Worm (Caenorhabditis elegans) whole organism, L4 larva: ENCODE data around the gene F19B10.13.

Source experiments
- F37D6.2 ChIP-seq: sonication (generic microtip); optimal IDR thresholded peaks from 2 replicates; lab custom pipeline; 2016; ENCODE audit warnings: mild to moderate bottlenecking, missing genetic modification characterization, missing compliant biosample characterization
- F49E8.2 ChIP-seq: sonication (generic microtip); optimal IDR thresholded peaks from 2 replicates; lab custom pipeline; 2016; ENCODE audit warnings: missing compliant biosample characterization, mild to moderate bottlenecking, missing genetic modification characterization, borderline replicate concordance
- Y105C5A.15 ChIP-seq: fragments of 200-800 bp; sonication (Bioruptor generic); IDR thresholded peaks from 2 replicates; pipeline ENCODE4 v1.3.6; 2022; ENCODE audit warnings: missing genetic modification characterization, missing compliant biosample characterization
- Y48G9A.11 ChIP-seq: fragments of 200-800 bp; sonication (Bioruptor generic); IDR thresholded peaks from 2 replicates; pipeline ENCODE4 v1.3.6; 2022; ENCODE audit warnings: missing genetic modification reagents, missing genetic modification characterization, missing compliant biosample characterization
- ZK546.5 ChIP-seq, 2 experiments: sonication (generic microtip); optimal IDR thresholded peaks; 2 replicates each; lab custom pipeline; 2017; ENCODE audit warnings: missing biosample characterization in 2 of 2, missing genetic modification characterization in 2 of 2
- aha-1 ChIP-seq: fragments of 150-350 bp; peaks from one replicate; lab custom pipeline; 2014; ENCODE audit warnings: missing biosample characterization, missing genetic modification characterization
- aly-2 ChIP-seq: sonication (generic microtip); optimal IDR thresholded peaks from 2 replicates; lab custom pipeline; 2018; ENCODE audit warnings: missing biosample characterization, missing genetic modification characterization
- arid-1 ChIP-seq: fragments of 200-800 bp; sonication (Bioruptor generic); conservative IDR thresholded peaks from 2 replicates; pipeline ENCODE4 v1.3.6; 2022; ENCODE audit warnings: missing genetic modification reagents, missing genetic modification characterization, missing compliant biosample characterization
- daf-16 ChIP-seq, 3 experiments: sonication (generic microtip); optimal IDR thresholded peaks; 2 replicates each; lab custom pipeline; 2016 to 2017; ENCODE audit warnings: missing genetic modification characterization in 3 of 3, missing genetic modification reagents in 3 of 3, mild to moderate bottlenecking in 2 of 3, missing compliant biosample characterization in 2 of 3, missing biosample characterization in 1 of 3, moderate library complexity in 1 of 3
- dmd-6 ChIP-seq: fragments of 200-800 bp; sonication (Bioruptor generic); IDR thresholded peaks from 2 replicates; pipeline ENCODE4 v1.3.6; 2022; ENCODE audit warnings: missing genetic modification reagents, missing genetic modification characterization, missing compliant biosample characterization
- duxl-1 ChIP-seq: sonication (generic microtip); optimal IDR thresholded peaks from 2 replicates; lab custom pipeline; 2016; ENCODE audit warnings: mild to moderate bottlenecking, missing genetic modification characterization, moderate library complexity, missing compliant biosample characterization; ENCODE audit not compliant: poor library complexity
- fkh-10 ChIP-seq: fragments of 150-350 bp; optimal IDR thresholded peaks from 2 replicates; lab custom pipeline; 2014; ENCODE audit warnings: missing biosample characterization, missing genetic modification reagents, missing genetic modification characterization
- hif-1 ChIP-seq, 2 experiments: sonication (generic microtip); optimal IDR thresholded peaks; 2 replicates each; lab custom pipeline; 2016 to 2017; ENCODE audit warnings: missing compliant biosample characterization in 2 of 2, missing genetic modification characterization in 2 of 2, missing genetic modification reagents in 2 of 2, missing genotype in 2 of 2, mild to moderate bottlenecking in 1 of 2
- hlh-11 ChIP-seq: fragments of 200-800 bp; sonication (Bioruptor generic); optimal IDR thresholded peaks from 2 replicates; lab custom pipeline; 2018; ENCODE audit warnings: mild to moderate bottlenecking, missing genetic modification characterization, missing compliant biosample characterization
- hlh-30 ChIP-seq: sonication (generic microtip); optimal IDR thresholded peaks from 2 replicates; lab custom pipeline; 2017; ENCODE audit warnings: antibody characterized with exemption, mild to moderate bottlenecking, missing genetic modification characterization, missing compliant biosample characterization; ENCODE audit not compliant: insufficient read depth
- hmg-1.1 ChIP-seq: fragments of 200-800 bp; sonication (Bioruptor generic); IDR thresholded peaks from 2 replicates; pipeline ENCODE4 v1.3.6; 2022; ENCODE audit warnings: missing genetic modification reagents, missing genetic modification characterization, missing compliant biosample characterization
- lin-1 ChIP-seq: fragments of 200-800 bp; sonication (Bioruptor generic); IDR thresholded peaks from 2 replicates; pipeline ENCODE4 v1.3.6; 2022; ENCODE audit warnings: missing genetic modification reagents, missing genetic modification characterization, missing compliant biosample characterization
- lin-15B ChIP-seq: fragments of 150-350 bp; sonication (generic microtip); optimal IDR thresholded peaks from 3 replicates; lab custom pipeline; 2014; ENCODE audit warnings: missing biosample characterization, missing genetic modification characterization
- madf-5 ChIP-seq, 2 experiments: fragments of 200-800 bp; sonication (Bioruptor generic); IDR thresholded peaks; 2 replicates each; pipeline ENCODE4 v1.3.6; 2022; ENCODE audit warnings: missing compliant biosample characterization in 2 of 2, missing genetic modification characterization in 2 of 2
- madf-9 ChIP-seq: fragments of 200-800 bp; sonication (Bioruptor generic); conservative IDR thresholded peaks from 2 replicates; pipeline ENCODE4 v1.3.6; 2022; ENCODE audit warnings: missing genetic modification reagents, missing genetic modification characterization, missing compliant biosample characterization
- mep-1 ChIP-seq: fragments of 150-350 bp; sonication (generic microtip); optimal IDR thresholded peaks from 3 replicates; lab custom pipeline; 2014; ENCODE audit warnings: missing biosample characterization, missing genetic modification characterization
- mes-2 ChIP-seq: sonication (generic microtip); optimal IDR thresholded peaks from 2 replicates; lab custom pipeline; 2016; ENCODE audit warnings: missing genotype, mild to moderate bottlenecking, missing genetic modification characterization, missing compliant biosample characterization; ENCODE audit not compliant: poor library complexity, severe bottlenecking
- mxl-3 ChIP-seq: fragments of 200-800 bp; sonication (Bioruptor generic); optimal IDR thresholded peaks from 2 replicates; lab custom pipeline; 2018; ENCODE audit warnings: mild to moderate bottlenecking, missing genetic modification characterization, missing compliant biosample characterization
- nhr-11 ChIP-seq: fragments of 150-350 bp; optimal IDR thresholded peaks from 2 replicates; lab custom pipeline; 2014; ENCODE audit warnings: missing biosample characterization, missing genetic modification characterization
- nhr-25 ChIP-seq: sonication (generic microtip); optimal IDR thresholded peaks from 2 replicates; lab custom pipeline; 2017; ENCODE audit warnings: missing genetic modification characterization, mild to moderate bottlenecking, missing compliant biosample characterization, antibody characterized with exemption, moderate library complexity, borderline replicate concordance; ENCODE audit not compliant: insufficient read depth
- nhr-28 ChIP-seq: fragments of 150-350 bp; optimal IDR thresholded peaks from 2 replicates; lab custom pipeline; 2014; ENCODE audit warnings: missing biosample characterization, missing genetic modification characterization
- nhr-6 ChIP-seq: fragments of 150-350 bp; optimal IDR thresholded peaks from 2 replicates; lab custom pipeline; 2014; ENCODE audit warnings: missing biosample characterization, missing genetic modification characterization
- pqm-1 ChIP-seq: sonication (generic microtip); optimal IDR thresholded peaks from 2 replicates; lab custom pipeline; 2017; ENCODE audit warnings: missing biosample characterization, missing genetic modification characterization
- sdz-12 ChIP-seq: fragments of 200-800 bp; sonication (Bioruptor generic); optimal IDR thresholded peaks from 2 replicates; lab custom pipeline; 2018; ENCODE audit warnings: mild to moderate bottlenecking, missing genetic modification characterization, missing compliant biosample characterization
- skn-1 ChIP-seq: fragments of 150-350 bp; optimal IDR thresholded peaks from 2 replicates; lab custom pipeline; 2014; ENCODE audit warnings: missing biosample characterization, missing genetic modification characterization
- tra-1 ChIP-seq: fragments of 200-800 bp; sonication (Bioruptor generic); IDR thresholded peaks from 2 replicates; pipeline ENCODE4 v1.3.6; 2022; ENCODE audit warnings: missing genetic modification reagents, missing genetic modification characterization, missing compliant biosample characterization
- unc-62 ChIP-seq, 3 experiments: fragments of 150-350 bp in 1 of 3; sonication (generic microtip); optimal IDR thresholded peaks in 2 of 3; peaks in 1 of 3; 1 replicate in 1 of 3; 2 replicates in 2 of 3; lab custom pipeline; 2014 to 2017; ENCODE audit warnings: missing biosample characterization in 3 of 3, missing genetic modification characterization in 3 of 3, missing genetic modification reagents in 3 of 3, missing genotype in 1 of 3
- vab-7 ChIP-seq: fragments of 200-800 bp; sonication (Bioruptor generic); IDR thresholded peaks from 2 replicates; pipeline ENCODE4 v1.3.6; 2022; ENCODE audit warnings: missing genetic modification reagents, missing genetic modification characterization, missing compliant biosample characterization
- zip-11 ChIP-seq: fragments of 200-800 bp; sonication (Bioruptor generic); IDR thresholded peaks from 2 replicates; pipeline ENCODE4 v1.3.6; 2022; ENCODE audit warnings: missing genetic modification characterization, missing compliant biosample characterization
- zip-2 ChIP-seq: fragments of 150-350 bp; optimal IDR thresholded peaks from 2 replicates; lab custom pipeline; 2014; ENCODE audit warnings: missing biosample characterization, missing genetic modification characterization

Gene F19B10.13

ce11 chrII:3661932-3662331, at the start of gene F19B10.13:
TSS of gene F19B10.13 (plus strand) at chrII:3662274.
- no peak for TF ChIP-seq skn-1
- TF ChIP-seq nhr-11 (tag; lab: Kevin White, UChicago): no peak
- TF ChIP-seq ZK546.5 (tag; optimal IDR thresholded peaks at IDR 0.05; lab: Kevin White, UChicago): no peak
- TF ChIP-seq pqm-1 (tag; lab: Kevin White, UChicago): peak; percentile 26
- peak in 1 of 2 experiments; percentile 19 for TF ChIP-seq hif-1 (tag; optimal IDR thresholded peaks at IDR 0.05; lab: Kevin White, UChicago)
- peak; percentile 58 for TF ChIP-seq dmd-6 (GFP tag; lab: Robert Waterston, UW)
- peak; percentile 36 for TF ChIP-seq nhr-28 (tag; lab: Kevin White, UChicago)
- TF ChIP-seq hlh-30 (tag; lab: Kevin White, UChicago): peak; percentile 38
- TF ChIP-seq arid-1 (GFP tag; lab: Robert Waterston, UW): no peak
- TF ChIP-seq aha-1 (tag; lab: Kevin White, UChicago): no peak
- peak; percentile 16 for TF ChIP-seq mxl-3 (GFP tag; lab: Kevin White, UChicago)
- peak; percentile 39 for TF ChIP-seq mes-2 (tag; lab: Kevin White, UChicago)
- TF ChIP-seq hlh-11 (tag; lab: Kevin White, UChicago): peak; percentile 51
- TF ChIP-seq nhr-6 (tag; lab: Kevin White, UChicago): peak; percentile 14
- TF ChIP-seq tra-1 (GFP tag; lab: Robert Waterston, UW): no peak
- TF ChIP-seq, all 104 proteins: peak for 9

ce11 chrII:3616615-3617014, 45.5 kb upstream of the F19B10.13 start:
- TF ChIP-seq F37D6.2 (no peak), duxl-1 (tag; lab: Kevin White, UChicago) (peak; percentile 86), F49E8.2 (tag; lab: Kevin White, UChicago) (no peak), vab-7 (GFP tag; lab: Robert Waterston, UW) (no peak), mes-2 (tag; lab: Kevin White, UChicago) (peak; percentile 1), zip-2 (tag; lab: Kevin White, UChicago) (no peak), unc-62 (GFP tag; optimal IDR thresholded peaks at IDR 0.05 in 1 of 2; lab: Kevin White, UChicago) (peak in 1 of 2 experiments; percentile 5), unc-62 (tag; optimal IDR thresholded peaks at IDR 0.05; lab: Kevin White, UChicago) (no peak), sdz-12 (GFP tag; lab: Kevin White, UChicago) (no peak), hmg-1.1 (GFP tag; lab: Robert Waterston, UW) (no peak), lin-15B (tag; lab: Kevin White, UChicago) (no peak)

ce11 chrII:3617512-3617911, 44.6 kb upstream of the F19B10.13 start, which contains the start of gene F40E12.1:
TSS of gene F40E12.1 (plus strand) at chrII:3617812.
- TF ChIP-seq daf-16 (GFP tag; optimal IDR thresholded peaks at IDR 0.05; lab: Kevin White, UChicago) (no peak), daf-16 (tag; optimal IDR thresholded peaks at IDR 0.05; lab: Kevin White, UChicago) (no peak), zip-11 (no peak), mep-1 (tag; lab: Kevin White, UChicago) (no peak), Y48G9A.11 (GFP tag; lab: Robert Waterston, UW) (no peak), fkh-10 (no peak), madf-9 (no peak), Y105C5A.15 (no peak), lin-1 (GFP tag; lab: Robert Waterston, UW) (no peak), nhr-25 (tag; lab: Kevin White, UChicago) (no peak), aly-2 (no peak)

- TF ChIP-seq madf-5 (GFP tag; IDR thresholded peaks at IDR 0.05; lab: Robert Waterston, UW) (no peak), vab-7 (GFP tag; lab: Robert Waterston, UW) (no peak), zip-11 (no peak), aha-1 (tag; lab: Kevin White, UChicago) (peak; percentile 48), unc-62 (GFP tag; optimal IDR thresholded peaks at IDR 0.05 in 1 of 2; lab: Kevin White, UChicago) (no peak), unc-62 (tag; optimal IDR thresholded peaks at IDR 0.05; lab: Kevin White, UChicago) (no peak)
These were observed 41.2 kb upstream of the F19B10.13 start for ce11 chrII:3620862-3621261.
